Fruit fly (Drosophila melanogaster) whole organism, prepupa: Measurements from ENCODE around the gene CG6961.

Experiments
- Blimp-1 ChIP-seq: fragments of 200-800 bp; sonication (Bioruptor generic); optimal IDR thresholded peaks from 3 replicates; lab custom pipeline; 2017; ENCODE audit warnings: missing biosample characterization, missing genetic modification characterization, mild to moderate bottlenecking, moderate library complexity, missing genetic modification reagents
- CG10631 ChIP-seq: fragments of 200-800 bp; sonication (Bioruptor generic); optimal IDR thresholded peaks from 2 replicates; lab custom pipeline; 2016; ENCODE audit warnings: missing biosample characterization, missing genetic modification characterization
- CG11294 ChIP-seq: fragments of 200-800 bp; sonication (Bioruptor generic); IDR thresholded peaks from 2 replicates; pipeline ENCODE4 v1.3.6; 2022; ENCODE audit warnings: missing biosample characterization, missing genetic modification characterization
- CG11762 ChIP-seq: fragments of 200-800 bp; sonication (Bioruptor generic); optimal IDR thresholded peaks from 3 replicates; lab custom pipeline; 2016; ENCODE audit warnings: missing biosample characterization, missing genetic modification characterization; ENCODE audit not compliant: insufficient read depth
- CG11902 ChIP-seq: fragments of 200-800 bp; sonication (Bioruptor generic); optimal IDR thresholded peaks from 3 replicates; lab custom pipeline; 2016; ENCODE audit warnings: missing biosample characterization, missing genetic modification characterization
- CG1621 ChIP-seq: fragments of 200-800 bp; sonication (Bioruptor generic); optimal IDR thresholded peaks from 3 replicates; lab custom pipeline; 2018; ENCODE audit warnings: missing biosample characterization, mild to moderate bottlenecking, missing genetic modification characterization
- CG16779 ChIP-seq: fragments of 200-800 bp; sonication (Bioruptor generic); optimal IDR thresholded peaks from 3 replicates; lab custom pipeline; 2017; ENCODE audit warnings: missing biosample characterization, mild to moderate bottlenecking, missing genetic modification characterization
- CG3032 ChIP-seq: fragments of 200-800 bp; optimal IDR thresholded peaks from 2 replicates; lab custom pipeline; 2019; ENCODE audit warnings: missing biosample characterization, mild to moderate bottlenecking, missing genetic modification characterization, moderate library complexity
- CG31627 ChIP-seq: fragments of 200-800 bp; sonication (Bioruptor generic); optimal IDR thresholded peaks from 3 replicates; lab custom pipeline; 2016; ENCODE audit warnings: missing biosample characterization, missing genetic modification characterization
- CG32006 ChIP-seq: fragments of 200-800 bp; sonication (Bioruptor generic); optimal IDR thresholded peaks from 3 replicates; lab custom pipeline; 2017; ENCODE audit warnings: missing biosample characterization, mild to moderate bottlenecking, missing genetic modification characterization
- CG34406 ChIP-seq: fragments of 200-800 bp; sonication (Bioruptor generic); optimal IDR thresholded peaks from 3 replicates; lab custom pipeline; 2016; ENCODE audit warnings: missing biosample characterization, missing genetic modification characterization
- CG3919 ChIP-seq: fragments of 200-800 bp; sonication (Bioruptor generic); optimal IDR thresholded peaks from 3 replicates; lab custom pipeline; 2016; ENCODE audit warnings: missing biosample characterization, missing genetic modification characterization
- CG4318 ChIP-seq: fragments of 200-800 bp; sonication (Bioruptor generic); optimal IDR thresholded peaks from 3 replicates; lab custom pipeline; 2017; ENCODE audit warnings: missing biosample characterization, mild to moderate bottlenecking, missing genetic modification characterization
- CG6163 ChIP-seq: fragments of 200-800 bp; sonication (Bioruptor generic); IDR thresholded peaks from 3 replicates; pipeline ENCODE4 v1.3.6; 2022; ENCODE audit warnings: missing biosample characterization, missing genetic modification characterization
- CG6276 ChIP-seq: fragments of 200-800 bp; sonication (Bioruptor generic); optimal IDR thresholded peaks from 2 replicates; lab custom pipeline; 2017; ENCODE audit warnings: missing biosample characterization, mild to moderate bottlenecking, missing genetic modification characterization
- CG6792 ChIP-seq: fragments of 200-800 bp; sonication (Bioruptor generic); optimal IDR thresholded peaks from 3 replicates; lab custom pipeline; 2016; ENCODE audit warnings: missing biosample characterization, missing genetic modification characterization
- CG6854 ChIP-seq: fragments of 200-800 bp; sonication (Bioruptor generic); optimal IDR thresholded peaks from 2 replicates; lab custom pipeline; 2017; ENCODE audit warnings: missing biosample characterization, mild to moderate bottlenecking, missing genetic modification characterization
- CG7368 ChIP-seq: fragments of 200-800 bp; sonication (Bioruptor generic); optimal IDR thresholded peaks from 3 replicates; lab custom pipeline; 2016; ENCODE audit warnings: missing biosample characterization, missing genetic modification characterization
- CG8119 ChIP-seq: fragments of 200-800 bp; sonication (Bioruptor generic); IDR thresholded peaks from 3 replicates; pipeline ENCODE4 v1.3.6; 2022; ENCODE audit warnings: missing biosample characterization, missing genetic modification characterization
- CG8319 ChIP-seq: fragments of 200-800 bp; sonication (Bioruptor generic); optimal IDR thresholded peaks from 3 replicates; lab custom pipeline; 2016; ENCODE audit warnings: missing biosample characterization, missing genetic modification characterization
- CG8632 ChIP-seq: fragments of 200-800 bp; sonication (Bioruptor generic); optimal IDR thresholded peaks from 3 replicates; lab custom pipeline; 2016; ENCODE audit warnings: missing biosample characterization, missing genetic modification characterization
- CG9139 ChIP-seq: fragments of 200-800 bp; sonication (Bioruptor generic); optimal IDR thresholded peaks from 3 replicates; lab custom pipeline; 2017; ENCODE audit warnings: missing biosample characterization, mild to moderate bottlenecking, missing genetic modification characterization
- Eip75B ChIP-seq: fragments of 200-800 bp; sonication (Bioruptor generic); optimal IDR thresholded peaks from 3 replicates; lab custom pipeline; 2016; ENCODE audit warnings: missing biosample characterization, missing genetic modification characterization
- Eip78C ChIP-seq: fragments of 200-800 bp; sonication (Bioruptor generic); peaks from one replicate; lab custom pipeline; 2016; ENCODE audit warnings: missing biosample characterization, missing genetic modification characterization
- Eip93F ChIP-seq: fragments of 200-800 bp; sonication (Bioruptor generic); optimal IDR thresholded peaks from 2 replicates; lab custom pipeline; 2016; ENCODE audit warnings: missing biosample characterization, mild to moderate bottlenecking, missing genetic modification characterization
- Ets21C ChIP-seq: fragments of 200-800 bp; sonication (Bioruptor generic); optimal IDR thresholded peaks from 3 replicates; lab custom pipeline; 2016; ENCODE audit warnings: missing biosample characterization, missing genetic modification characterization
- Ets96B ChIP-seq: fragments of 200-800 bp; optimal IDR thresholded peaks from 2 replicates; lab custom pipeline; 2019; ENCODE audit warnings: missing biosample characterization, mild to moderate bottlenecking, missing genetic modification characterization, moderate library complexity
- Gug ChIP-seq: fragments of 200-800 bp; sonication (Bioruptor generic); IDR thresholded peaks from 2 replicates; pipeline ENCODE4 v1.3.6; 2022; ENCODE audit warnings: missing biosample characterization, missing genetic modification characterization
- Hr38 ChIP-seq: sonication (Bioruptor generic); optimal IDR thresholded peaks from 2 replicates; lab custom pipeline; 2016; ENCODE audit warnings: missing biosample characterization, missing genetic modification characterization
- Hr39 ChIP-seq: fragments of 200-800 bp; sonication (Bioruptor generic); optimal IDR thresholded peaks from 2 replicates; lab custom pipeline; 2016; ENCODE audit warnings: missing biosample characterization, missing genetic modification characterization
- Hr4 ChIP-seq: fragments of 200-800 bp; sonication (Bioruptor generic); optimal IDR thresholded peaks from 3 replicates; lab custom pipeline; 2016; ENCODE audit warnings: missing biosample characterization, missing genetic modification characterization
- Lpt ChIP-seq: fragments of 200-800 bp; sonication (Bioruptor generic); optimal IDR thresholded peaks from 3 replicates; lab custom pipeline; 2016; ENCODE audit warnings: missing biosample characterization, missing genetic modification characterization
- Met ChIP-seq: fragments of 200-800 bp; sonication (Bioruptor generic); optimal IDR thresholded peaks from 3 replicates; lab custom pipeline; 2016; ENCODE audit warnings: missing biosample characterization, missing genetic modification characterization
- OdsH ChIP-seq: fragments of 200-800 bp; sonication (Bioruptor generic); optimal IDR thresholded peaks from 3 replicates; lab custom pipeline; 2016; ENCODE audit warnings: missing biosample characterization, missing genetic modification characterization
- Smox ChIP-seq: fragments of 200-800 bp; sonication (Bioruptor generic); optimal IDR thresholded peaks from 3 replicates; lab custom pipeline; 2016; ENCODE audit warnings: missing biosample characterization, missing genetic modification characterization
- Sox15 ChIP-seq: fragments of 200-800 bp; sonication (Bioruptor generic); optimal IDR thresholded peaks from 3 replicates; lab custom pipeline; 2016; ENCODE audit warnings: missing biosample characterization, missing genetic modification characterization
- achi ChIP-seq: fragments of 200-800 bp; sonication (Bioruptor generic); optimal IDR thresholded peaks from 3 replicates; lab custom pipeline; 2016; ENCODE audit warnings: missing biosample characterization, missing genetic modification characterization
- acj6 ChIP-seq: fragments of 200-800 bp; sonication (Bioruptor generic); optimal IDR thresholded peaks from 3 replicates; lab custom pipeline; 2016; ENCODE audit warnings: missing biosample characterization, missing genetic modification characterization
- dac ChIP-seq: fragments of 200-800 bp; sonication (Bioruptor generic); optimal IDR thresholded peaks from 2 replicates; lab custom pipeline; 2017; ENCODE audit warnings: missing biosample characterization, mild to moderate bottlenecking, missing genetic modification characterization
- dsx ChIP-seq: fragments of 200-800 bp; optimal IDR thresholded peaks from 3 replicates; lab custom pipeline; 2019; ENCODE audit warnings: missing biosample characterization, mild to moderate bottlenecking, missing genetic modification characterization, moderate library complexity; ENCODE audit not compliant: poor library complexity, severe bottlenecking
- eg ChIP-seq: fragments of 200-800 bp; sonication (Bioruptor generic); IDR thresholded peaks from 3 replicates; pipeline ENCODE4 v1.3.6; 2022; ENCODE audit warnings: missing biosample characterization, missing genetic modification characterization
- esn ChIP-seq: fragments of 200-800 bp; sonication (Bioruptor generic); optimal IDR thresholded peaks from 2 replicates; lab custom pipeline; 2016; ENCODE audit warnings: missing biosample characterization, mild to moderate bottlenecking, missing genetic modification characterization, moderate library complexity
- fd59A ChIP-seq: fragments of 200-800 bp; sonication (Bioruptor generic); optimal IDR thresholded peaks from 2 replicates; lab custom pipeline; 2017; ENCODE audit warnings: missing biosample characterization, mild to moderate bottlenecking, missing genetic modification characterization, missing genetic modification reagents
- fd85E ChIP-seq: fragments of 200-800 bp; sonication (Bioruptor generic); optimal IDR thresholded peaks from 3 replicates; lab custom pipeline; 2016; ENCODE audit warnings: missing biosample characterization, missing genetic modification characterization
- lz ChIP-seq: fragments of 200-800 bp; sonication (Bioruptor generic); optimal IDR thresholded peaks from 3 replicates; lab custom pipeline; 2016; ENCODE audit warnings: missing biosample characterization, missing genetic modification characterization
- net ChIP-seq: fragments of 200-800 bp; sonication (Bioruptor generic); optimal IDR thresholded peaks from 3 replicates; lab custom pipeline; 2016; ENCODE audit warnings: missing biosample characterization, missing genetic modification characterization
- pdm3 ChIP-seq: fragments of 200-800 bp; sonication (Bioruptor generic); optimal IDR thresholded peaks from 3 replicates; lab custom pipeline; 2016; ENCODE audit warnings: missing biosample characterization, missing genetic modification characterization
- salr ChIP-seq, 2 experiments: fragments of 200-800 bp; sonication (Bioruptor generic); optimal IDR thresholded peaks; 3 replicates each; lab custom pipeline; 2016 to 2018; ENCODE audit warnings: missing biosample characterization in 2 of 2, missing genetic modification characterization in 2 of 2, mild to moderate bottlenecking in 1 of 2
- spab ChIP-seq: fragments of 200-800 bp; sonication (Bioruptor generic); optimal IDR thresholded peaks from 2 replicates; lab custom pipeline; 2017; ENCODE audit warnings: missing biosample characterization, mild to moderate bottlenecking, missing genetic modification characterization, missing genetic modification reagents
- svp ChIP-seq: fragments of 200-800 bp; sonication (Bioruptor generic); peaks from one replicate; lab custom pipeline; 2016; ENCODE audit warnings: missing biosample characterization, missing genetic modification characterization
- vri ChIP-seq: fragments of 200-800 bp; sonication (Bioruptor generic); optimal IDR thresholded peaks from 3 replicates; lab custom pipeline; 2016; ENCODE audit warnings: missing biosample characterization, mild to moderate bottlenecking, missing genetic modification characterization

CG6961 gene

dm6 chrX:18775839-18776538 lies 12.0 kb downstream of the CG6961 start:
- TF ChIP-seq CG6854 (GFP tag; lab: Kevin White, UChicago) (peak; percentile 59), CG11762 (peak; percentile 83), achi (GFP tag; lab: Kevin White, UChicago) (peak; percentile 91), CG11294 (GFP tag; lab: Robert Waterston, UW) (peak; percentile 33; the same call in 1 of the 2 replicates), dsx (GFP tag; lab: Kevin White, UChicago) (peak; percentile 86), dac (GFP tag; lab: Kevin White, UChicago) (peak; percentile 42), esn (GFP tag; lab: Kevin White, UChicago) (peak; percentile 87), Ets96B (peak; percentile 90), fd85E (GFP tag; lab: Kevin White, UChicago) (peak; percentile 29), CG6163 (GFP tag; lab: Robert Waterston, UW) (peak; percentile 74), Met (GFP tag; lab: Kevin White, UChicago) (peak; percentile 89), lz (GFP tag; lab: Kevin White, UChicago) (peak; percentile 86), net (GFP tag; lab: Kevin White, UChicago) (peak; percentile 84), salr (GFP tag; optimal IDR thresholded peaks at IDR 0.05; lab: Kevin White, UChicago) (peak; percentile 51 to 90), Ets21C (GFP tag; lab: Kevin White, UChicago) (peak; percentile 59), svp (GFP tag; lab: Kevin White, UChicago) (peak; percentile 88), CG10631 (peak; percentile 92), CG8632 (GFP tag; lab: Kevin White, UChicago) (peak; percentile 88), CG11902 (GFP tag; lab: Kevin White, UChicago) (peak; percentile 67), CG31627 (GFP tag; lab: Kevin White, UChicago) (peak; percentile 68), Smox (GFP tag; lab: Kevin White, UChicago) (peak; percentile 86), acj6 (GFP tag; lab: Kevin White, UChicago) (peak; percentile 90), CG1621 (tag; lab: Kevin White, UChicago) (peak; percentile 9), eg (GFP tag; lab: Robert Waterston, UW) (0 out of 3 replicates have a peak, but pooled peaks have one; percentile 49), CG8319 (peak; percentile 70), CG6276 (GFP tag; lab: Kevin White, UChicago) (peak; percentile 75), CG3919 (GFP tag; lab: Kevin White, UChicago) (peak; percentile 84), vri (peak; percentile 54), CG9139 (GFP tag; lab: Kevin White, UChicago) (peak; percentile 84), Eip78C (GFP tag; lab: Kevin White, UChicago) (peak; percentile 97), CG4318 (GFP tag; lab: Kevin White, UChicago) (peak; percentile 79), CG8119 (GFP tag; lab: Robert Waterston, UW) (peak; percentile 87), CG3032 (peak; percentile 91), CG16779 (tag; lab: Kevin White, UChicago) (peak; percentile 79), spab (GFP tag; lab: Kevin White, UChicago) (peak; percentile 88), CG7368 (GFP tag; lab: Kevin White, UChicago) (peak; percentile 78), Hr4 (GFP tag; lab: Kevin White, UChicago) (peak; percentile 73), Hr38 (GFP tag; lab: Kevin White, UChicago) (no peak), Hr39 (GFP tag; lab: Kevin White, UChicago) (peak; percentile 69), Blimp-1 (GFP tag; lab: Kevin White, UChicago) (peak; percentile 74), OdsH (GFP tag; lab: Kevin White, UChicago) (peak; percentile 89), Eip75B (GFP tag; lab: Kevin White, UChicago) (peak; percentile 82), Lpt (peak; percentile 71), CG6792 (GFP tag; lab: Kevin White, UChicago) (peak; percentile 87), Sox15 (GFP tag; lab: Kevin White, UChicago) (peak; percentile 80), fd59A (GFP tag; lab: Kevin White, UChicago) (peak; percentile 90), pdm3 (GFP tag; lab: Kevin White, UChicago) (peak; percentile 85), CG32006 (peak; percentile 90), CG34406 (GFP tag; lab: Kevin White, UChicago) (peak; percentile 87), Gug (GFP tag; lab: Robert Waterston, UW) (peak; percentile 62), Eip93F (GFP tag; lab: Kevin White, UChicago) (peak; percentile 87)
